Worm (Caenorhabditis elegans) whole organism, L4 larva: ENCODE results near the gene T07F10.5.

Source experiments
- F44E2.7 ChIP-seq: fragments of 200-800 bp; sonication (Bioruptor generic); IDR thresholded peaks from 2 replicates; pipeline ENCODE4 v2.1.2; 2022; ENCODE audit warnings: missing genetic modification characterization, missing compliant biosample characterization
- T20F7.1 ChIP-seq: fragments of 200-800 bp; sonication (Bioruptor generic); optimal IDR thresholded peaks from 2 replicates; lab custom pipeline; 2018; ENCODE audit warnings: mild to moderate bottlenecking, missing genetic modification characterization, missing compliant biosample characterization
- T26A8.4 ChIP-seq: fragments of 200-800 bp; sonication (Bioruptor generic); IDR thresholded peaks from 2 replicates; pipeline ENCODE4 v1.3.6; 2022; ENCODE audit warnings: missing genetic modification characterization, missing compliant biosample characterization
- Y5F2A.4 ChIP-seq: fragments of 200-800 bp; sonication (Bioruptor generic); optimal IDR thresholded peaks from 2 replicates; lab custom pipeline; 2018; ENCODE audit warnings: mild to moderate bottlenecking, missing genetic modification characterization, missing compliant biosample characterization
- ZK337.2 ChIP-seq: fragments of 200-800 bp; sonication (Bioruptor generic); IDR thresholded peaks from 2 replicates; pipeline ENCODE4 v1.3.6; 2022; ENCODE audit warnings: missing genetic modification reagents, missing genetic modification characterization, missing compliant biosample characterization
- ZK546.5 ChIP-seq, 2 experiments: sonication (generic microtip); optimal IDR thresholded peaks; 2 replicates each; lab custom pipeline; 2017; ENCODE audit warnings: missing biosample characterization in 2 of 2, missing genetic modification characterization in 2 of 2
- aly-2 ChIP-seq: sonication (generic microtip); optimal IDR thresholded peaks from 2 replicates; lab custom pipeline; 2018; ENCODE audit warnings: missing biosample characterization, missing genetic modification characterization
- ama-1 ChIP-seq: fragments of 150-350 bp; optimal IDR thresholded peaks from 2 replicates; lab custom pipeline; 2014; ENCODE audit warnings: inconsistent platforms, mixed read lengths
- arid-1 ChIP-seq: fragments of 200-800 bp; sonication (Bioruptor generic); conservative IDR thresholded peaks from 2 replicates; pipeline ENCODE4 v1.3.6; 2022; ENCODE audit warnings: missing genetic modification reagents, missing genetic modification characterization, missing compliant biosample characterization
- attf-4 ChIP-seq: sonication (generic microtip); optimal IDR thresholded peaks from 3 replicates; lab custom pipeline; 2017; ENCODE audit warnings: missing biosample characterization, missing genetic modification characterization
- ceh-32 ChIP-seq: sonication (generic microtip); optimal IDR thresholded peaks from 2 replicates; lab custom pipeline; 2016; ENCODE audit warnings: mild to moderate bottlenecking, missing genetic modification characterization, missing compliant biosample characterization; ENCODE audit not compliant: poor library complexity
- ceh-82 ChIP-seq: sonication (generic microtip); optimal IDR thresholded peaks from 2 replicates; lab custom pipeline; 2017; ENCODE audit warnings: missing biosample characterization, missing genetic modification characterization
- ctbp-1 ChIP-seq: fragments of 200-800 bp; sonication (Bioruptor generic); IDR thresholded peaks from 2 replicates; pipeline ENCODE4 v1.3.6; 2022; ENCODE audit warnings: missing genetic modification reagents, missing genetic modification characterization, missing compliant biosample characterization
- daf-16 ChIP-seq, 3 experiments: sonication (generic microtip); optimal IDR thresholded peaks; 2 replicates each; lab custom pipeline; 2016 to 2017; ENCODE audit warnings: missing genetic modification characterization in 3 of 3, missing genetic modification reagents in 3 of 3, mild to moderate bottlenecking in 2 of 3, missing compliant biosample characterization in 2 of 3, missing biosample characterization in 1 of 3, moderate library complexity in 1 of 3
- daf-8 ChIP-seq: fragments of 200-800 bp; sonication (Bioruptor generic); IDR thresholded peaks from 2 replicates; pipeline ENCODE4 v1.3.6; 2022; ENCODE audit warnings: missing genetic modification characterization, missing compliant biosample characterization
- dmd-6 ChIP-seq: fragments of 200-800 bp; sonication (Bioruptor generic); IDR thresholded peaks from 2 replicates; pipeline ENCODE4 v1.3.6; 2022; ENCODE audit warnings: missing genetic modification reagents, missing genetic modification characterization, missing compliant biosample characterization
- dmd-8 ChIP-seq: fragments of 200-800 bp; sonication (Bioruptor generic); IDR thresholded peaks from 2 replicates; pipeline ENCODE4 v1.3.6; 2022; ENCODE audit warnings: missing genetic modification characterization, missing compliant biosample characterization
- duxl-1 ChIP-seq: sonication (generic microtip); optimal IDR thresholded peaks from 2 replicates; lab custom pipeline; 2016; ENCODE audit warnings: mild to moderate bottlenecking, missing genetic modification characterization, moderate library complexity, missing compliant biosample characterization; ENCODE audit not compliant: poor library complexity
- dve-1 ChIP-seq: sonication (generic microtip); optimal IDR thresholded peaks from 2 replicates; lab custom pipeline; 2017; ENCODE audit warnings: antibody characterized with exemption, mild to moderate bottlenecking, missing genetic modification characterization, missing compliant biosample characterization; ENCODE audit not compliant: insufficient read depth
- fos-1 ChIP-seq: fragments of 150-350 bp; optimal IDR thresholded peaks from 2 replicates; lab custom pipeline; 2014; ENCODE audit warnings: missing biosample characterization, missing genetic modification characterization
- hif-1 ChIP-seq, 2 experiments: sonication (generic microtip); optimal IDR thresholded peaks; 2 replicates each; lab custom pipeline; 2016 to 2017; ENCODE audit warnings: missing compliant biosample characterization in 2 of 2, missing genetic modification characterization in 2 of 2, missing genetic modification reagents in 2 of 2, missing genotype in 2 of 2, mild to moderate bottlenecking in 1 of 2
- hlh-11 ChIP-seq: fragments of 200-800 bp; sonication (Bioruptor generic); optimal IDR thresholded peaks from 2 replicates; lab custom pipeline; 2018; ENCODE audit warnings: mild to moderate bottlenecking, missing genetic modification characterization, missing compliant biosample characterization
- hlh-30 ChIP-seq: sonication (generic microtip); optimal IDR thresholded peaks from 2 replicates; lab custom pipeline; 2017; ENCODE audit warnings: antibody characterized with exemption, mild to moderate bottlenecking, missing genetic modification characterization, missing compliant biosample characterization; ENCODE audit not compliant: insufficient read depth
- hmg-1.1 ChIP-seq: fragments of 200-800 bp; sonication (Bioruptor generic); IDR thresholded peaks from 2 replicates; pipeline ENCODE4 v1.3.6; 2022; ENCODE audit warnings: missing genetic modification reagents, missing genetic modification characterization, missing compliant biosample characterization
- lin-38 ChIP-seq: fragments of 200-800 bp; sonication (Bioruptor generic); IDR thresholded peaks from 2 replicates; pipeline ENCODE4 v1.3.6; 2022; ENCODE audit warnings: missing genetic modification reagents, missing genetic modification characterization, missing compliant biosample characterization
- lir-3 ChIP-seq: sonication (generic microtip); optimal IDR thresholded peaks from 2 replicates; lab custom pipeline; 2016; ENCODE audit warnings: mild to moderate bottlenecking, missing genetic modification characterization, missing compliant biosample characterization
- lsy-2 ChIP-seq, 2 experiments: fragments of 150-350 bp in 1 of 2; sonication (generic microtip) in 1 of 2; optimal IDR thresholded peaks; 2 replicates each; lab custom pipeline; 2014 to 2017; ENCODE audit warnings: missing biosample characterization in 2 of 2, missing genetic modification characterization in 2 of 2
- madf-5 ChIP-seq, 2 experiments: fragments of 200-800 bp; sonication (Bioruptor generic); IDR thresholded peaks; 2 replicates each; pipeline ENCODE4 v1.3.6; 2022; ENCODE audit warnings: missing compliant biosample characterization in 2 of 2, missing genetic modification characterization in 2 of 2
- madf-9 ChIP-seq: fragments of 200-800 bp; sonication (Bioruptor generic); conservative IDR thresholded peaks from 2 replicates; pipeline ENCODE4 v1.3.6; 2022; ENCODE audit warnings: missing genetic modification reagents, missing genetic modification characterization, missing compliant biosample characterization
- mep-1 ChIP-seq: fragments of 150-350 bp; sonication (generic microtip); optimal IDR thresholded peaks from 3 replicates; lab custom pipeline; 2014; ENCODE audit warnings: missing biosample characterization, missing genetic modification characterization
- mxl-3 ChIP-seq: fragments of 200-800 bp; sonication (Bioruptor generic); optimal IDR thresholded peaks from 2 replicates; lab custom pipeline; 2018; ENCODE audit warnings: mild to moderate bottlenecking, missing genetic modification characterization, missing compliant biosample characterization
- nhr-102 ChIP-seq: sonication (generic microtip); optimal IDR thresholded peaks from 2 replicates; lab custom pipeline; 2016; ENCODE audit warnings: mild to moderate bottlenecking, missing genetic modification characterization, moderate library complexity, missing compliant biosample characterization
- nhr-111 ChIP-seq: fragments of 200-800 bp; sonication (Bioruptor generic); optimal IDR thresholded peaks from 2 replicates; lab custom pipeline; 2018; ENCODE audit warnings: mild to moderate bottlenecking, missing genetic modification characterization, missing compliant biosample characterization
- nhr-28 ChIP-seq: fragments of 150-350 bp; optimal IDR thresholded peaks from 2 replicates; lab custom pipeline; 2014; ENCODE audit warnings: missing biosample characterization, missing genetic modification characterization
- nhr-48 ChIP-seq: sonication (generic microtip); optimal IDR thresholded peaks from 2 replicates; lab custom pipeline; 2016; ENCODE audit warnings: mild to moderate bottlenecking, missing genetic modification characterization, missing compliant biosample characterization
- nhr-76 ChIP-seq: fragments of 150-350 bp; optimal IDR thresholded peaks from 2 replicates; lab custom pipeline; 2014; ENCODE audit warnings: missing biosample characterization, missing genetic modification characterization
- nhr-77 ChIP-seq: fragments of 150-350 bp; optimal IDR thresholded peaks from 2 replicates; lab custom pipeline; 2014; ENCODE audit warnings: missing biosample characterization, missing genetic modification characterization
- pha-4 ChIP-seq, 2 experiments: fragments of 150-350 bp in 1 of 2; fragments of 200-800 bp in 1 of 2; sonication (Bioruptor generic) in 1 of 2; IDR thresholded peaks in 1 of 2; optimal IDR thresholded peaks in 1 of 2; 2 replicates each; pipeline versions ENCODE4 v1.3.6 to Lab custom; 2014 to 2022; ENCODE audit warnings: missing genetic modification characterization in 2 of 2, missing genetic modification reagents in 2 of 2, missing biosample characterization in 1 of 2, missing compliant biosample characterization in 1 of 2
- pqm-1 ChIP-seq: sonication (generic microtip); optimal IDR thresholded peaks from 2 replicates; lab custom pipeline; 2017; ENCODE audit warnings: missing biosample characterization, missing genetic modification characterization
- set-16 ChIP-seq: fragments of 200-800 bp; sonication (Bioruptor generic); IDR thresholded peaks from 2 replicates; pipeline ENCODE4 v1.3.6; 2022; ENCODE audit warnings: missing genetic modification reagents, missing genetic modification characterization, missing compliant biosample characterization
- spr-3 ChIP-seq: fragments of 200-800 bp; sonication (Bioruptor generic); optimal IDR thresholded peaks from 2 replicates; lab custom pipeline; 2018; ENCODE audit warnings: mild to moderate bottlenecking, missing genetic modification characterization, missing compliant biosample characterization
- unc-62 ChIP-seq, 3 experiments: fragments of 150-350 bp in 1 of 3; sonication (generic microtip); optimal IDR thresholded peaks in 2 of 3; peaks in 1 of 3; 1 replicate in 1 of 3; 2 replicates in 2 of 3; lab custom pipeline; 2014 to 2017; ENCODE audit warnings: missing biosample characterization in 3 of 3, missing genetic modification characterization in 3 of 3, missing genetic modification reagents in 3 of 3, missing genotype in 1 of 3
- zip-11 ChIP-seq: fragments of 200-800 bp; sonication (Bioruptor generic); IDR thresholded peaks from 2 replicates; pipeline ENCODE4 v1.3.6; 2022; ENCODE audit warnings: missing genetic modification characterization, missing compliant biosample characterization

T07F10.5 gene

ce11 chrV:12822065-12822464 lies 43.6 kb upstream of the T07F10.5 start:
- TF ChIP-seq ZK337.2 (no peak), set-16 (GFP tag; lab: Robert Waterston, UW) (no peak), lin-38 (GFP tag; lab: Robert Waterston, UW) (no peak), hlh-11 (peak; percentile 53), mep-1 (tag; lab: Kevin White, UChicago) (no peak), ceh-82 (tag; lab: Kevin White, UChicago) (no peak), fos-1 (no peak), mxl-3 (no peak), duxl-1 (tag; lab: Kevin White, UChicago) (no peak), daf-16 (GFP tag; optimal IDR thresholded peaks at IDR 0.05; lab: Kevin White, UChicago) (no peak), daf-16 (tag; optimal IDR thresholded peaks at IDR 0.05; lab: Kevin White, UChicago) (peak; percentile 11), hif-1 (tag; optimal IDR thresholded peaks at IDR 0.05; lab: Kevin White, UChicago) (no peak), attf-4 (tag; lab: Kevin White, UChicago) (no peak), madf-9 (GFP tag; lab: Robert Waterston, UW) (no peak), pqm-1 (peak; percentile 54), nhr-28 (peak; percentile 77), nhr-76 (tag; lab: Kevin White, UChicago) (no peak), dve-1 (tag; lab: Kevin White, UChicago) (peak; percentile 15), nhr-77 (no peak), arid-1 (GFP tag; lab: Robert Waterston, UW) (no peak), hlh-30 (no peak), aly-2 (tag; lab: Kevin White, UChicago) (no peak), hmg-1.1 (no peak), madf-5 (GFP tag; IDR thresholded peaks at IDR 0.05; lab: Robert Waterston, UW) (no peak), T26A8.4 (GFP tag; lab: Robert Waterston, UW) (no peak), zip-11 (GFP tag; lab: Robert Waterston, UW) (no peak), dmd-8 (GFP tag; lab: Robert Waterston, UW) (no peak), ceh-32 (tag; lab: Kevin White, UChicago) (no peak), ctbp-1 (GFP tag; lab: Robert Waterston, UW) (no peak), lsy-2 (tag; optimal IDR thresholded peaks at IDR 0.05; lab: Kevin White, UChicago) (no peak), spr-3 (no peak), pha-4 (GFP tag; IDR thresholded peaks at IDR 0.05; lab: Robert Waterston, UW) (no peak), pha-4 (tag; optimal IDR thresholded peaks at IDR 0.05; lab: Kevin White, UChicago) (no peak), ama-1 (no peak), dmd-6 (GFP tag; lab: Robert Waterston, UW) (peak; percentile 73), ZK546.5 (tag; optimal IDR thresholded peaks at IDR 0.05; lab: Kevin White, UChicago) (no peak), nhr-48 (tag; lab: Kevin White, UChicago) (no peak), F44E2.7 (GFP tag; lab: Robert Waterston, UW) (no peak), Y5F2A.4 (GFP tag; lab: Kevin White, UChicago) (no peak)

- TF ChIP-seq nhr-77 (peak; percentile 19), lir-3 (no peak), nhr-28 (peak; percentile 77), unc-62 (GFP tag; optimal IDR thresholded peaks at IDR 0.05 in 1 of 2; lab: Kevin White, UChicago) (peak in 1 of 2 experiments; percentile 6), unc-62 (tag; optimal IDR thresholded peaks at IDR 0.05; lab: Kevin White, UChicago) (no peak), pha-4 (GFP tag; IDR thresholded peaks at IDR 0.05; lab: Robert Waterston, UW) (no peak), pha-4 (tag; optimal IDR thresholded peaks at IDR 0.05; lab: Kevin White, UChicago) (no peak), nhr-102 (tag; lab: Kevin White, UChicago) (peak; percentile 10), daf-16 (GFP tag; optimal IDR thresholded peaks at IDR 0.05; lab: Kevin White, UChicago) (no peak), daf-16 (tag; optimal IDR thresholded peaks at IDR 0.05; lab: Kevin White, UChicago) (peak; percentile 2), ZK337.2 (no peak), daf-8 (GFP tag; lab: Robert Waterston, UW) (no peak), nhr-111 (GFP tag; lab: Kevin White, UChicago) (no peak), dmd-6 (GFP tag; lab: Robert Waterston, UW) (peak; percentile 24; the same call in 1 of the 2 replicates), T20F7.1 (GFP tag; lab: Kevin White, UChicago) (no peak), pqm-1 (peak; percentile 50)
Measured at ce11 chrV:12824777-12825176, 40.9 kb upstream of the T07F10.5 start, which contains the start of gene ugt-16. Gene ugt-16, plus strand, starts transcription at chrV:12825024.
